Worm (Caenorhabditis elegans) whole organism, late embryonic: ENCODE data around the gene srg-62.

Experiments used
- C08G9.2 ChIP-seq: sonication (generic microtip); optimal IDR thresholded peaks from 2 replicates; lab custom pipeline; 2016; ENCODE audit warnings: mild to moderate bottlenecking, missing genetic modification characterization, moderate library complexity, missing compliant biosample characterization
- C38D4.7 ChIP-seq: fragments of 200-800 bp; sonication (Bioruptor generic); optimal IDR thresholded peaks from 2 replicates; lab custom pipeline; 2018; ENCODE audit warnings: mild to moderate bottlenecking, missing genetic modification characterization, moderate library complexity, missing compliant biosample characterization
- K02D7.2 ChIP-seq: sonication (generic microtip); optimal IDR thresholded peaks from 2 replicates; lab custom pipeline; 2017; ENCODE audit warnings: mild to moderate bottlenecking, missing genetic modification characterization, missing compliant biosample characterization
- K09A11.1 ChIP-seq: sonication (generic microtip); optimal IDR thresholded peaks from 2 replicates; lab custom pipeline; 2017; ENCODE audit warnings: antibody characterized with exemption, mild to moderate bottlenecking, missing genetic modification characterization, missing compliant biosample characterization; ENCODE audit not compliant: insufficient read depth
- Y22D7AL.16 ChIP-seq: sonication (generic microtip); optimal IDR thresholded peaks from 2 replicates; lab custom pipeline; 2016; ENCODE audit warnings: missing genetic modification characterization, missing compliant biosample characterization
- ama-1 ChIP-seq: fragments of 150-350 bp; optimal IDR thresholded peaks from 2 replicates; lab custom pipeline; 2014
- ceh-14 ChIP-seq: sonication (generic microtip); optimal IDR thresholded peaks from 2 replicates; lab custom pipeline; 2016; ENCODE audit warnings: missing genotype, missing genetic modification characterization, missing compliant biosample characterization
- ceh-18 ChIP-seq: sonication (generic microtip); optimal IDR thresholded peaks from 2 replicates; lab custom pipeline; 2016; ENCODE audit warnings: missing genetic modification characterization, missing compliant biosample characterization
- ceh-22 ChIP-seq: sonication (generic microtip); optimal IDR thresholded peaks from 2 replicates; lab custom pipeline; 2017; ENCODE audit warnings: missing biosample characterization, missing genetic modification characterization
- ceh-24 ChIP-seq: sonication (generic microtip); optimal IDR thresholded peaks from 2 replicates; lab custom pipeline; 2016; ENCODE audit warnings: mild to moderate bottlenecking, missing genetic modification characterization, missing compliant biosample characterization
- ceh-30 ChIP-seq: fragments of 150-350 bp; optimal IDR thresholded peaks from 2 replicates; lab custom pipeline; 2014; ENCODE audit warnings: missing biosample characterization, missing genetic modification characterization
- ceh-34 ChIP-seq: sonication (generic microtip); optimal IDR thresholded peaks from 2 replicates; lab custom pipeline; 2016; ENCODE audit warnings: mild to moderate bottlenecking, missing genetic modification characterization, missing compliant biosample characterization
- ceh-45 ChIP-seq: fragments of 200-800 bp; sonication (Bioruptor generic); IDR thresholded peaks from 2 replicates; pipeline ENCODE4 v1.3.6; 2022; ENCODE audit warnings: missing genetic modification reagents, missing genetic modification characterization, missing compliant biosample characterization
- ceh-48 ChIP-seq: sonication (generic microtip); optimal IDR thresholded peaks from 2 replicates; lab custom pipeline; 2016; ENCODE audit warnings: missing genetic modification characterization, inconsistent platforms, missing compliant biosample characterization
- ceh-6 ChIP-seq: fragments of 200-800 bp; sonication (Bioruptor generic); optimal IDR thresholded peaks from 2 replicates; lab custom pipeline; 2018; ENCODE audit warnings: mild to moderate bottlenecking, missing genetic modification characterization, missing compliant biosample characterization
- ceh-9 ChIP-seq: sonication (generic microtip); optimal IDR thresholded peaks from 2 replicates; lab custom pipeline; 2016; ENCODE audit warnings: mild to moderate bottlenecking, missing genetic modification characterization, inconsistent platforms, missing compliant biosample characterization
- elt-2 ChIP-seq: sonication (generic microtip); optimal IDR thresholded peaks from 2 replicates; lab custom pipeline; 2016; ENCODE audit warnings: missing genetic modification reagents, missing genetic modification characterization, missing compliant biosample characterization
- elt-4 ChIP-seq: sonication (generic microtip); optimal IDR thresholded peaks from 2 replicates; lab custom pipeline; 2016; ENCODE audit warnings: missing genetic modification characterization, missing compliant biosample characterization
- ets-4 ChIP-seq: sonication (generic microtip); optimal IDR thresholded peaks from 2 replicates; lab custom pipeline; 2016; ENCODE audit warnings: missing genetic modification characterization, missing compliant biosample characterization
- eyg-1 ChIP-seq: sonication (generic microtip); optimal IDR thresholded peaks from 2 replicates; lab custom pipeline; 2016; ENCODE audit warnings: missing genotype, missing genetic modification characterization, missing compliant biosample characterization
- fkh-6 ChIP-seq: sonication (generic microtip); optimal IDR thresholded peaks from 2 replicates; lab custom pipeline; 2016; ENCODE audit warnings: missing genetic modification characterization, missing compliant biosample characterization
- hlh-30 ChIP-seq: sonication (generic microtip); optimal IDR thresholded peaks from 2 replicates; lab custom pipeline; 2017; ENCODE audit warnings: antibody characterized with exemption, missing genetic modification characterization, missing compliant biosample characterization; ENCODE audit not compliant: insufficient read depth
- lin-11 ChIP-seq: fragments of 200-800 bp; sonication (Bioruptor generic); optimal IDR thresholded peaks from 2 replicates; lab custom pipeline; 2018; ENCODE audit warnings: mild to moderate bottlenecking, missing genetic modification characterization, missing compliant biosample characterization
- madf-2 ChIP-seq: sonication (generic microtip); optimal IDR thresholded peaks from 2 replicates; lab custom pipeline; 2017; ENCODE audit warnings: missing genetic modification characterization, missing compliant biosample characterization
- nfya-1 ChIP-seq: sonication (generic microtip); optimal IDR thresholded peaks from 2 replicates; lab custom pipeline; 2017; ENCODE audit warnings: missing genetic modification characterization, mild to moderate bottlenecking, missing compliant biosample characterization, antibody characterized with exemption, moderate library complexity
- nhr-11 ChIP-seq: fragments of 150-350 bp; optimal IDR thresholded peaks from 2 replicates; lab custom pipeline; 2014; ENCODE audit warnings: missing biosample characterization, missing genetic modification characterization
- odd-2 ChIP-seq: sonication (generic microtip); optimal IDR thresholded peaks from 2 replicates; lab custom pipeline; 2017; ENCODE audit warnings: antibody characterized with exemption, mild to moderate bottlenecking, missing genetic modification characterization, missing compliant biosample characterization
- pag-3 ChIP-seq: sonication (generic microtip); optimal IDR thresholded peaks from 2 replicates; lab custom pipeline; 2016; ENCODE audit warnings: missing compliant biosample characterization, missing genetic modification characterization, borderline replicate concordance
- pat-9 ChIP-seq: fragments of 200-800 bp; sonication (Bioruptor generic); optimal IDR thresholded peaks from 2 replicates; lab custom pipeline; 2018; ENCODE audit warnings: mild to moderate bottlenecking, missing genetic modification characterization, moderate library complexity, missing compliant biosample characterization
- ref-2 ChIP-seq: sonication (generic microtip); optimal IDR thresholded peaks from 2 replicates; lab custom pipeline; 2016; ENCODE audit warnings: missing genetic modification characterization, missing compliant biosample characterization
- sox-2 ChIP-seq: fragments of 200-800 bp; sonication (Bioruptor generic); IDR thresholded peaks from 2 replicates; pipeline ENCODE4 v1.3.6; 2022; ENCODE audit warnings: missing genetic modification reagents, missing genetic modification characterization, missing compliant biosample characterization
- sox-4 ChIP-seq: sonication (generic microtip); optimal IDR thresholded peaks from 2 replicates; lab custom pipeline; 2017; ENCODE audit warnings: mild to moderate bottlenecking, missing genetic modification characterization, inconsistent platforms, missing compliant biosample characterization
- syd-9 ChIP-seq: sonication (generic microtip); optimal IDR thresholded peaks from 2 replicates; lab custom pipeline; 2016; ENCODE audit warnings: mild to moderate bottlenecking, missing genetic modification characterization, moderate library complexity, missing compliant biosample characterization
- tbx-7 ChIP-seq: sonication (generic microtip); optimal IDR thresholded peaks from 2 replicates; lab custom pipeline; 2016; ENCODE audit warnings: missing genotype, missing genetic modification characterization, missing compliant biosample characterization
- ttx-3 ChIP-seq: sonication (generic microtip); optimal IDR thresholded peaks from 2 replicates; lab custom pipeline; 2016; ENCODE audit warnings: missing genetic modification reagents, missing genetic modification characterization, missing compliant biosample characterization
- unc-3 ChIP-seq, 2 experiments: fragments of 200-800 bp in 1 of 2; sonication (Bioruptor generic) in 1 of 2; sonication (generic microtip) in 1 of 2; conservative IDR thresholded peaks in 1 of 2; optimal IDR thresholded peaks in 1 of 2; 2 replicates each; pipeline versions ENCODE4 v1.3.6 to Lab custom; 2016 to 2022; ENCODE audit warnings: missing compliant biosample characterization in 2 of 2, missing genetic modification characterization in 2 of 2, missing genetic modification reagents in 1 of 2
- unc-42 ChIP-seq: sonication (generic microtip); optimal IDR thresholded peaks from 2 replicates; lab custom pipeline; 2016; ENCODE audit warnings: missing genotype, missing genetic modification characterization, missing compliant biosample characterization
- unc-55 ChIP-seq: sonication (generic microtip); optimal IDR thresholded peaks from 2 replicates; lab custom pipeline; 2017; ENCODE audit warnings: missing biosample characterization, missing genetic modification reagents, missing genetic modification characterization
- zip-5 ChIP-seq: sonication (generic microtip); optimal IDR thresholded peaks from 2 replicates; lab custom pipeline; 2016; ENCODE audit warnings: missing genetic modification characterization, missing compliant biosample characterization
- ztf-16 ChIP-seq: sonication (generic microtip); optimal IDR thresholded peaks from 2 replicates; lab custom pipeline; 2017; ENCODE audit warnings: missing genetic modification characterization, missing compliant biosample characterization

Gene srg-62

DNA sequence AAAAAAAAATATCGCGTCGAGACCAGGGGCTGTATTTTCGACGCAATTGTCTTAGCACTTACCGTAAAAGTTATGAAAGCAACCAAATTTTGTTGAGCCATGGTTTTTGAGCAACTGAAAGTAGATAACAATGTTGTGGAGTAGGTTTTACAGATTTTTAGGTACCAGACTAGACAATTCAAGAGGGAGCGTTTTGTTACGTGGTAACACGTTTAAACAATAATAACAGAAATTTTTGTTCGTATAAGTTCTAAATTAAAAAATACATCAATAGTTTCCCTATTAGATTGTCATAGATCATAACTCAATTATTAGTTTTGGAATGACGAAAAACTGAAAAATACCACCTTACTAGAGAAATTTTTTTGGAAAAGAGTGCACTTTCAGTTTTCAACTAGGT is 7.8 kb upstream of the srg-62 start, which contains the start of gene srx-24:
Gene srx-24, minus strand, starts transcription at position 101 of the 400 bp plus-strand sequence.
- TF ChIP-seq ceh-34 (tag; lab: Kevin White, UChicago) = no peak
- no peak for TF ChIP-seq unc-55
- TF ChIP-seq ceh-14 (tag; lab: Kevin White, UChicago) = no peak
- TF ChIP-seq ceh-45 (GFP tag; lab: Robert Waterston, UW) = no peak
- no peak for TF ChIP-seq C38D4.7
- TF ChIP-seq ceh-18 (tag; lab: Kevin White, UChicago) = no peak
- TF ChIP-seq odd-2 (tag; lab: Kevin White, UChicago) = no peak
- TF ChIP-seq madf-2 (tag; lab: Kevin White, UChicago) = no peak
- no peak for TF ChIP-seq ref-2
- no peak for TF ChIP-seq sox-4 (tag; lab: Kevin White, UChicago)
- no peak for TF ChIP-seq sox-2 (GFP tag; lab: Robert Waterston, UW)
- no peak for TF ChIP-seq unc-42 (tag; lab: Kevin White, UChicago)
- TF ChIP-seq hlh-30 (tag; lab: Kevin White, UChicago) = no peak
- TF ChIP-seq elt-4 (tag; lab: Kevin White, UChicago) = no peak
- no peak for TF ChIP-seq ceh-22 (tag; lab: Kevin White, UChicago)
- no peak for TF ChIP-seq elt-2
- no peak for TF ChIP-seq ceh-48 (tag; lab: Kevin White, UChicago)
- no peak for TF ChIP-seq K02D7.2 (tag; lab: Kevin White, UChicago)

DNA sequence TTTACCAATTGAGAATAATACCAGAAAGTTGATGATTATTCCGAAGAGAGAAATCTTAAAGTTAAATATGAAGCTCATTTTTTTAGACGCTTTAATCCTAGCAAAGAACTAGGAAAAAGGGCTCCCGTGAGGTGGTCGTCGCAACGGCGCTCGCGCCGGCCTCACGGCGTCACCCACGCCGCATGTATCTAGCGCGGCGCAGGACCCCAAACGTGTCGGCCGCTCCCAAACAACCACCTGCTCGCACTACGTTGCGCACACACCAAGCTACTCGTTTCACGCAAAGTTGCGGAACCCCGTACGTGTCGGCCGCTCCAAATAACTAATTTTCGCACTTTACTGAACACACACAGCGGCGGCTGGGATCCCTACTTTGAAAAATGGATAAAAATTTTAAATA is 4.2 kb upstream of the srg-62 start:
- no peak for TF ChIP-seq lin-11 (tag; lab: Kevin White, UChicago)
- no peak for TF ChIP-seq madf-2 (tag; lab: Kevin White, UChicago)
- no peak for TF ChIP-seq ceh-24 (tag; lab: Kevin White, UChicago)
- no peak for TF ChIP-seq sox-2 (GFP tag; lab: Robert Waterston, UW)
- no peak for TF ChIP-seq syd-9 (tag; lab: Kevin White, UChicago)
- TF ChIP-seq ceh-6 (GFP tag; lab: Kevin White, UChicago) = no peak
- TF ChIP-seq ama-1 (lab: Kevin White, UChicago) = no peak
- TF ChIP-seq fkh-6 (tag; lab: Kevin White, UChicago) = no peak
- no peak for TF ChIP-seq zip-5 (tag; lab: Kevin White, UChicago)
- no peak for TF ChIP-seq tbx-7 (tag; lab: Kevin White, UChicago)
- no peak for TF ChIP-seq ceh-9 (tag; lab: Kevin White, UChicago)
- no peak for TF ChIP-seq ets-4
- TF ChIP-seq eyg-1 = no peak
- TF ChIP-seq K02D7.2 (tag; lab: Kevin White, UChicago) = no peak
- no peak for TF ChIP-seq ceh-30
- no peak for TF ChIP-seq pat-9 (tag; lab: Kevin White, UChicago)
- no peak for TF ChIP-seq unc-3 (GFP tag; conservative IDR thresholded peaks at IDR 0.05; lab: Robert Waterston, UW)
- TF ChIP-seq unc-3 (tag; optimal IDR thresholded peaks at IDR 0.05; lab: Kevin White, UChicago) = no peak
- no peak for TF ChIP-seq pag-3 (tag; lab: Kevin White, UChicago)
- no peak for TF ChIP-seq ttx-3 (tag; lab: Kevin White, UChicago)
- no peak for TF ChIP-seq ceh-22 (tag; lab: Kevin White, UChicago)

DNA sequence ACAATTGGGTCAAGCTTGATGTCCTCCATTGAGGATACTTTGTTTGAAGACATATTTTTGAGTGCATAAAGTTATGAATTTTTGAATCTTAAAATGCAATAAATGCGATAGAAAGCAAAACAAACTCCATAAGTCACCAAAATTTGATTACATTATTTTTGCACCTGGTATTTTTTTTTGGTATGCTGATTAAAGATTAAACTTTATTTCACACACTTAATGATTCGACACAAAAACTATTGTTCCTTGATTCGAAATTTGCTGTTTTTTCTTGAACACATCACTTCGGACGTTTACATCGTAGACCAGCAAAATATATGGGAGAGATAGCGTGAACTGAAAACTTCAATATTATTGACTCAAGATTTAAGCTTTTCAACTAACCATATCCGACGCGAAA is 2.0 kb downstream of the srg-62 start, which contains the start of gene srg-61:
Gene srg-61, minus strand, starts transcription at position 101 of the 400 bp plus-strand sequence.
- TF ChIP-seq C08G9.2 = no peak
- no peak for TF ChIP-seq unc-42 (tag; lab: Kevin White, UChicago)
- TF ChIP-seq nfya-1 (tag; lab: Kevin White, UChicago) = no peak
- TF ChIP-seq pat-9 (tag; lab: Kevin White, UChicago) = no peak
- no peak for TF ChIP-seq nhr-11 (tag; lab: Kevin White, UChicago)
- no peak for TF ChIP-seq eyg-1
- TF ChIP-seq Y22D7AL.16 (tag; lab: Kevin White, UChicago) = no peak
- TF ChIP-seq ztf-16 = no peak
- TF ChIP-seq K09A11.1 = no peak
